Fruit fly (Drosophila melanogaster): ENCODE results near the gene SH3PX1.

SH3PX1 gene

dm6 chr3L:9744060-9744549 lies 30.5 kb upstream of the SH3PX1 start (continued):
- TF ChIP-seq CG31627 (GFP tag; optimal IDR thresholded peaks at IDR 0.05) (peak; percentile 81), CG3919 (GFP tag; optimal IDR thresholded peaks at IDR 0.05) (peak; percentile 98), Sox15 (GFP tag; optimal IDR thresholded peaks at IDR 0.05) (peak; percentile 66), CG8632 (GFP tag; optimal IDR thresholded peaks at IDR 0.05) (peak; percentile 84), fd85E (GFP tag; optimal IDR thresholded peaks at IDR 0.05) (peak; percentile 87), Ets21C (GFP tag; optimal IDR thresholded peaks at IDR 0.05) (peak; percentile 85), ss (GFP tag; optimal IDR thresholded peaks at IDR 0.05) (peak; percentile 74 to 93), CG32006 (GFP tag; optimal IDR thresholded peaks at IDR 0.05) (peak; percentile 96), CG6854 (GFP tag; optimal IDR thresholded peaks at IDR 0.05) (peak; percentile 87), lz (GFP tag; optimal IDR thresholded peaks at IDR 0.05) (peak; percentile 93), CG6808 (GFP tag; optimal IDR thresholded peaks at IDR 0.05) (peak; percentile 98), Blimp-1 (GFP tag; optimal IDR thresholded peaks at IDR 0.05) (peak; percentile 91), Gug (GFP tag; IDR thresholded peaks at IDR 0.05) (peak; percentile 90), cyc (GFP tag; optimal IDR thresholded peaks at IDR 0.05) (peak; percentile 95), CG11762 (GFP tag; optimal IDR thresholded peaks at IDR 0.05; ENCODE audit: insufficient read depth) (peak; percentile 96), salr (GFP tag; optimal IDR thresholded peaks at IDR 0.05) (peak; percentile 58 to 90)

DNA sequence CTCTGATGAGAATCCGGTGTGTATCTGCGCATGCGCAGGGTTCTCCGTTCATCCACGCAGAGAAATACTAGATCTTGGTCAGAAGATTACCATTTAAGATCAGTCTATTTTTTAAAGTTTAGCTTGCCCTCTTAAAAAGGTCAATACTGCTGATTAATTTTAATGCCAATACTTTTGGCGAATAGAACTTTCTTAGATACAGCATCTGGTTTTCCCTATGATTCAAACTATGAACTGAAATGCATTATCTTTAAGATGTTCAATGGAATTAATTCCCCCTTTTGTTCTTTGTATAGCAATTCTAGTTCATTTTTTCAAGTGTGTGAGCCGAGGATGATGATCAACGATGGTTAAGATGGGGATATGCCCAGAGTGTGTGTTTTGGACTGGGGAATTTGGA lies 28.7 kb upstream of the SH3PX1 start:
- peak; percentile 73 for TF ChIP-seq CG3919 (GFP tag; optimal IDR thresholded peaks at IDR 0.05)
- TF ChIP-seq Hr4 (GFP tag; optimal IDR thresholded peaks at IDR 0.05): no peak
- TF ChIP-seq Sox14 (GFP tag; optimal IDR thresholded peaks at IDR 0.05): peak; percentile 60
- TF ChIP-seq ss (GFP tag; optimal IDR thresholded peaks at IDR 0.05): peak; percentile 33 to 37
- peak; percentile 43 for TF ChIP-seq CG7368 (GFP tag; optimal IDR thresholded peaks at IDR 0.05)
- no peak for TF ChIP-seq CG8319 (GFP tag; optimal IDR thresholded peaks at IDR 0.05)
- peak; percentile 54 for TF ChIP-seq Eip75B (GFP tag; optimal IDR thresholded peaks at IDR 0.05)
- peak; percentile 67 for TF ChIP-seq esn (GFP tag; optimal IDR thresholded peaks at IDR 0.05)
- no peak for TF ChIP-seq CG34406 (GFP tag; optimal IDR thresholded peaks at IDR 0.05)
- no peak for TF ChIP-seq CG6276 (GFP tag; optimal IDR thresholded peaks at IDR 0.05)
- peak; percentile 85 for TF ChIP-seq CG6808 (GFP tag; optimal IDR thresholded peaks at IDR 0.05)
- no peak for TF ChIP-seq CG4318 (GFP tag; optimal IDR thresholded peaks at IDR 0.05)
- TF ChIP-seq spab (GFP tag; optimal IDR thresholded peaks at IDR 0.05): peak; percentile 20
- peak; percentile 9; the same call in 1 of the 2 replicates for TF ChIP-seq CG15336 (GFP tag; IDR thresholded peaks at IDR 0.05)
- TF ChIP-seq dsx (GFP tag; optimal IDR thresholded peaks at IDR 0.05; ENCODE audit: poor library complexity, severe bottlenecking): peak; percentile 41
- TF ChIP-seq vri (GFP tag; optimal IDR thresholded peaks at IDR 0.05): peak; percentile 37
- peak; percentile 76 for TF ChIP-seq svp (GFP tag)
- TF ChIP-seq lz (GFP tag; optimal IDR thresholded peaks at IDR 0.05): peak; percentile 66
- no peak for TF ChIP-seq CG11294 (GFP tag; IDR thresholded peaks at IDR 0.05)
- TF ChIP-seq dac (GFP tag; optimal IDR thresholded peaks at IDR 0.05): no peak
- TF ChIP-seq net (GFP tag; optimal IDR thresholded peaks at IDR 0.05): peak; percentile 10
- peak; percentile 57 for TF ChIP-seq CG8119 (GFP tag; IDR thresholded peaks at IDR 0.05)
- peak; percentile 73 for TF ChIP-seq topi (GFP tag; optimal IDR thresholded peaks at IDR 0.05)
- TF ChIP-seq CG10631 (GFP tag; optimal IDR thresholded peaks at IDR 0.05): peak; percentile 62
- TF ChIP-seq pdm3 (GFP tag; optimal IDR thresholded peaks at IDR 0.05): peak; percentile 28
- peak; percentile 76 for TF ChIP-seq Ets96B (tag; optimal IDR thresholded peaks at IDR 0.05)
- peak; percentile 47 for TF ChIP-seq CG32006 (GFP tag; optimal IDR thresholded peaks at IDR 0.05)
- no peak for TF ChIP-seq Sox15 (GFP tag; optimal IDR thresholded peaks at IDR 0.05)
- TF ChIP-seq fkh (GFP tag; optimal IDR thresholded peaks at IDR 0.05): no peak
- TF ChIP-seq Blimp-1 (GFP tag; optimal IDR thresholded peaks at IDR 0.05): peak; percentile 55
- TF ChIP-seq Lpt (GFP tag; optimal IDR thresholded peaks at IDR 0.05): peak; percentile 35
- no peak for TF ChIP-seq CG6854 (GFP tag; optimal IDR thresholded peaks at IDR 0.05)
- peak; percentile 42; the same call in 2 of the 3 replicates for TF ChIP-seq eg (GFP tag; IDR thresholded peaks at IDR 0.05)
- TF ChIP-seq cyc (GFP tag; optimal IDR thresholded peaks at IDR 0.05): peak; percentile 82
- peak; percentile 44 for TF ChIP-seq achi (GFP tag; optimal IDR thresholded peaks at IDR 0.05)
- peak; percentile 31 for TF ChIP-seq CG11902 (GFP tag; optimal IDR thresholded peaks at IDR 0.05)
- TF ChIP-seq CG16779 (tag; optimal IDR thresholded peaks at IDR 0.05): no peak
- TF ChIP-seq CG8632 (GFP tag; optimal IDR thresholded peaks at IDR 0.05): no peak
- TF ChIP-seq CG31627 (GFP tag; optimal IDR thresholded peaks at IDR 0.05): peak; percentile 40
- peak; percentile 82 for TF ChIP-seq Eip78C (GFP tag)
- TF ChIP-seq Eip93F (GFP tag; optimal IDR thresholded peaks at IDR 0.05): no peak
- peak; percentile 53 for TF ChIP-seq CG11762 (GFP tag; optimal IDR thresholded peaks at IDR 0.05; ENCODE audit: insufficient read depth)
- TF ChIP-seq fd59A (GFP tag; optimal IDR thresholded peaks at IDR 0.05): peak; percentile 28
